Fruit fly (Drosophila melanogaster) whole organism, embryonic: Measurements from ENCODE around the gene CG32281.

Source experiments
- Atf6 ChIP-seq: fragments of 200-800 bp; sonication (Bioruptor generic); IDR thresholded peaks from 2 replicates; pipeline ENCODE4 v1.3.6; 2022; ENCODE audit warnings: missing biosample characterization, missing genetic modification characterization
- BEAF-32 ChIP-seq: fragments of 200-800 bp; sonication (Bioruptor generic); optimal IDR thresholded peaks from 3 replicates; lab custom pipeline; 2017; ENCODE audit warnings: missing biosample characterization, missing genetic modification characterization, mild to moderate bottlenecking, moderate library complexity, missing genetic modification reagents
- CG11247 ChIP-seq: fragments of 200-800 bp; sonication (Bioruptor generic); IDR thresholded peaks from 2 replicates; pipeline ENCODE4 v1.3.6; 2022; ENCODE audit warnings: missing biosample characterization, missing genetic modification characterization
- CG12391 ChIP-seq: fragments of 200-800 bp; sonication (Bioruptor generic); optimal IDR thresholded peaks from 3 replicates; lab custom pipeline; 2018; ENCODE audit warnings: missing biosample characterization, mild to moderate bottlenecking, missing genetic modification characterization, moderate library complexity
- CG13894 ChIP-seq: fragments of 200-800 bp; sonication (Bioruptor generic); optimal IDR thresholded peaks from 3 replicates; lab custom pipeline; 2018; ENCODE audit warnings: missing biosample characterization, mild to moderate bottlenecking, missing genetic modification characterization, moderate library complexity
- CG14441 ChIP-seq: fragments of 200-800 bp; sonication (Bioruptor generic); IDR thresholded peaks from 2 replicates; pipeline ENCODE4 v1.3.6; 2022; ENCODE audit warnings: missing biosample characterization, missing genetic modification characterization
- CG14710 ChIP-seq: fragments of 200-800 bp; sonication (Bioruptor generic); optimal IDR thresholded peaks from 3 replicates; lab custom pipeline; 2019; ENCODE audit warnings: missing biosample characterization, mild to moderate bottlenecking, missing genetic modification characterization, moderate library complexity
- CG15269 ChIP-seq: fragments of 200-800 bp; sonication (Bioruptor generic); optimal IDR thresholded peaks from 2 replicates; lab custom pipeline; 2018; ENCODE audit warnings: missing biosample characterization, mild to moderate bottlenecking, missing genetic modification characterization, moderate library complexity
- CG15514 ChIP-seq: fragments of 200-800 bp; sonication (Bioruptor generic); optimal IDR thresholded peaks from 3 replicates; lab custom pipeline; 2017; ENCODE audit warnings: missing biosample characterization, missing genetic modification characterization, mild to moderate bottlenecking, moderate library complexity, missing genetic modification reagents
- CG17186 ChIP-seq: fragments of 200-800 bp; sonication (Bioruptor generic); optimal IDR thresholded peaks from 3 replicates; lab custom pipeline; 2017; ENCODE audit warnings: missing biosample characterization, missing genetic modification reagents, missing genetic modification characterization
- CG2120 ChIP-seq: fragments of 200-800 bp; sonication (Bioruptor generic); optimal IDR thresholded peaks from 3 replicates; lab custom pipeline; 2016; ENCODE audit warnings: missing biosample characterization, missing genetic modification characterization
- CG2678 ChIP-seq: fragments of 200-800 bp; sonication (Bioruptor generic); optimal IDR thresholded peaks from 3 replicates; lab custom pipeline; 2019; ENCODE audit warnings: missing biosample characterization, mild to moderate bottlenecking, missing genetic modification characterization, moderate library complexity
- CG2712 ChIP-seq: fragments of 200-800 bp; optimal IDR thresholded peaks from 3 replicates; lab custom pipeline; 2019; ENCODE audit warnings: missing biosample characterization, mild to moderate bottlenecking, missing genetic modification characterization, moderate library complexity
- CG31388 ChIP-seq: fragments of 200-800 bp; sonication (Bioruptor generic); optimal IDR thresholded peaks from 2 replicates; lab custom pipeline; 2016; ENCODE audit warnings: missing biosample characterization, missing genetic modification characterization
- CG3163 ChIP-seq: fragments of 200-800 bp; sonication (Bioruptor generic); optimal IDR thresholded peaks from 3 replicates; lab custom pipeline; 2016; ENCODE audit warnings: missing biosample characterization, missing genetic modification characterization
- CG33213 ChIP-seq: fragments of 200-800 bp; sonication (Bioruptor generic); optimal IDR thresholded peaks from 3 replicates; lab custom pipeline; 2016; ENCODE audit warnings: missing biosample characterization, missing genetic modification characterization
- CG34224 ChIP-seq: fragments of 200-800 bp; sonication (Bioruptor generic); IDR thresholded peaks from 3 replicates; pipeline ENCODE4 v1.3.6; 2022; ENCODE audit warnings: missing biosample characterization, missing genetic modification characterization; ENCODE audit not compliant: partially characterized antibody
- CG3995 ChIP-seq: fragments of 200-800 bp; sonication (Bioruptor generic); optimal IDR thresholded peaks from 3 replicates; lab custom pipeline; 2016; ENCODE audit warnings: missing biosample characterization, missing genetic modification characterization
- CG4424 ChIP-seq: fragments of 200-800 bp; sonication (Bioruptor generic); optimal IDR thresholded peaks from 3 replicates; lab custom pipeline; 2016; ENCODE audit warnings: missing biosample characterization, missing genetic modification characterization
- CG6854 ChIP-seq: fragments of 200-800 bp; sonication (Bioruptor generic); optimal IDR thresholded peaks from 3 replicates; lab custom pipeline; 2017; ENCODE audit warnings: missing biosample characterization, mild to moderate bottlenecking, missing genetic modification characterization
- CG8359 ChIP-seq: fragments of 200-800 bp; sonication (Bioruptor generic); optimal IDR thresholded peaks from 2 replicates; lab custom pipeline; 2017; ENCODE audit warnings: missing biosample characterization, mild to moderate bottlenecking, missing genetic modification characterization, borderline replicate concordance
- CG8944 ChIP-seq: fragments of 200-800 bp; sonication (Bioruptor generic); optimal IDR thresholded peaks from 3 replicates; lab custom pipeline; 2016; ENCODE audit warnings: missing biosample characterization, missing genetic modification characterization
- CTCF ChIP-seq: fragments of 200-800 bp; sonication (Bioruptor generic); optimal IDR thresholded peaks from 2 replicates; lab custom pipeline; 2017; ENCODE audit warnings: missing biosample characterization, mild to moderate bottlenecking, missing genetic modification characterization, moderate library complexity
- D19A ChIP-seq: fragments of 200-800 bp; optimal IDR thresholded peaks from 3 replicates; lab custom pipeline; 2019; ENCODE audit warnings: missing biosample characterization, mild to moderate bottlenecking, missing genetic modification characterization, moderate library complexity
- Dip3 ChIP-seq: fragments of 200-800 bp; sonication (Bioruptor generic); optimal IDR thresholded peaks from 3 replicates; lab custom pipeline; 2016; ENCODE audit warnings: missing biosample characterization, missing genetic modification characterization
- H2.0 ChIP-seq: fragments of 200-800 bp; sonication (Bioruptor generic); IDR thresholded peaks from 2 replicates; pipeline ENCODE4 v1.3.6; 2022; ENCODE audit warnings: missing biosample characterization, missing genetic modification characterization
- HmgZ ChIP-seq: fragments of 200-800 bp; sonication (Bioruptor generic); optimal IDR thresholded peaks from 2 replicates; lab custom pipeline; 2018; ENCODE audit warnings: missing biosample characterization, mild to moderate bottlenecking, missing genetic modification characterization
- Hmr ChIP-seq: fragments of 200-800 bp; sonication (Bioruptor generic); optimal IDR thresholded peaks from 3 replicates; lab custom pipeline; 2017; ENCODE audit warnings: mild to moderate bottlenecking, missing biosample characterization, missing genetic modification reagents, missing genetic modification characterization
- Neu2 ChIP-seq: fragments of 200-800 bp; sonication (Bioruptor generic); optimal IDR thresholded peaks from 3 replicates; lab custom pipeline; 2016; ENCODE audit warnings: missing biosample characterization, missing genetic modification characterization, borderline replicate concordance
- Nf-YB ChIP-seq: fragments of 200-800 bp; sonication (Bioruptor generic); optimal IDR thresholded peaks from 3 replicates; lab custom pipeline; 2019; ENCODE audit warnings: missing biosample characterization, mild to moderate bottlenecking, missing genetic modification characterization, moderate library complexity
- Side ChIP-seq: fragments of 200-800 bp; sonication (Bioruptor generic); optimal IDR thresholded peaks from 2 replicates; lab custom pipeline; 2016; ENCODE audit warnings: missing biosample characterization, missing genetic modification characterization
- bcd ChIP-seq: fragments of 200-800 bp; sonication (Bioruptor generic); optimal IDR thresholded peaks from 2 replicates; lab custom pipeline; 2017; ENCODE audit warnings: missing biosample characterization, mild to moderate bottlenecking, missing genetic modification characterization
- bsh ChIP-seq, 2 experiments: fragments of 200-800 bp; sonication (Bioruptor generic); optimal IDR thresholded peaks; 2 replicates each; lab custom pipeline; 2017 to 2018; ENCODE audit warnings: mild to moderate bottlenecking in 2 of 2, missing biosample characterization in 2 of 2, missing genetic modification characterization in 2 of 2, moderate library complexity in 1 of 2
- ci ChIP-seq: fragments of 200-800 bp; sonication (Bioruptor generic); IDR thresholded peaks from 3 replicates; pipeline ENCODE4 v1.3.6; 2022; ENCODE audit warnings: missing biosample characterization, missing genetic modification characterization
- dysf ChIP-seq: fragments of 200-800 bp; sonication (Bioruptor generic); IDR thresholded peaks from 3 replicates; pipeline ENCODE4 v1.3.6; 2022; ENCODE audit warnings: missing biosample characterization, missing genetic modification characterization
- grau ChIP-seq: fragments of 200-800 bp; optimal IDR thresholded peaks from 3 replicates; lab custom pipeline; 2019; ENCODE audit warnings: missing biosample characterization, mild to moderate bottlenecking, missing genetic modification characterization, moderate library complexity
- ham ChIP-seq: fragments of 200-800 bp; sonication (Bioruptor generic); IDR thresholded peaks from 2 replicates; pipeline ENCODE4 v1.3.6; 2022; ENCODE audit warnings: missing biosample characterization, missing genetic modification characterization
- nmo ChIP-seq: fragments of 200-800 bp; sonication (Bioruptor generic); optimal IDR thresholded peaks from 2 replicates; lab custom pipeline; 2018; ENCODE audit warnings: missing biosample characterization, mild to moderate bottlenecking, missing genetic modification characterization, moderate library complexity
- pita ChIP-seq: fragments of 200-800 bp; sonication (Bioruptor generic); optimal IDR thresholded peaks from 2 replicates; lab custom pipeline; 2017; ENCODE audit warnings: missing biosample characterization, mild to moderate bottlenecking, missing genetic modification characterization
- ranshi ChIP-seq: fragments of 200-800 bp; sonication (Bioruptor generic); IDR thresholded peaks from 2 replicates; pipeline ENCODE4 v1.3.6; 2022; ENCODE audit warnings: missing biosample characterization, missing genetic modification characterization
- scrt ChIP-seq: fragments of 200-800 bp; sonication (Bioruptor generic); optimal IDR thresholded peaks from 2 replicates; lab custom pipeline; 2018; ENCODE audit warnings: missing biosample characterization, mild to moderate bottlenecking, missing genetic modification characterization, moderate library complexity
- sens ChIP-seq: fragments of 200-800 bp; sonication (Bioruptor generic); peaks from one replicate; lab custom pipeline; 2016; ENCODE audit warnings: missing biosample characterization, missing genetic modification characterization
- seq ChIP-seq: fragments of 200-800 bp; sonication (Bioruptor generic); IDR thresholded peaks from 2 replicates; pipeline ENCODE4 v1.3.6; 2022; ENCODE audit warnings: missing biosample characterization, missing genetic modification characterization
- tgo ChIP-seq: fragments of 200-800 bp; sonication (Bioruptor generic); IDR thresholded peaks from 3 replicates; pipeline ENCODE4 v1.3.6; 2022; ENCODE audit warnings: missing biosample characterization, missing genetic modification characterization
- trem ChIP-seq: fragments of 200-800 bp; optimal IDR thresholded peaks from 3 replicates; lab custom pipeline; 2019; ENCODE audit warnings: missing biosample characterization, mild to moderate bottlenecking, missing genetic modification characterization, moderate library complexity
- tx ChIP-seq: fragments of 200-800 bp; sonication (Bioruptor generic); optimal IDR thresholded peaks from 2 replicates; lab custom pipeline; 2016; ENCODE audit warnings: missing biosample characterization, missing genetic modification characterization
- zf30C ChIP-seq: fragments of 200-800 bp; sonication (Bioruptor generic); optimal IDR thresholded peaks from 3 replicates; lab custom pipeline; 2018; ENCODE audit warnings: missing biosample characterization, mild to moderate bottlenecking, missing genetic modification characterization

CG32281 gene

DNA sequence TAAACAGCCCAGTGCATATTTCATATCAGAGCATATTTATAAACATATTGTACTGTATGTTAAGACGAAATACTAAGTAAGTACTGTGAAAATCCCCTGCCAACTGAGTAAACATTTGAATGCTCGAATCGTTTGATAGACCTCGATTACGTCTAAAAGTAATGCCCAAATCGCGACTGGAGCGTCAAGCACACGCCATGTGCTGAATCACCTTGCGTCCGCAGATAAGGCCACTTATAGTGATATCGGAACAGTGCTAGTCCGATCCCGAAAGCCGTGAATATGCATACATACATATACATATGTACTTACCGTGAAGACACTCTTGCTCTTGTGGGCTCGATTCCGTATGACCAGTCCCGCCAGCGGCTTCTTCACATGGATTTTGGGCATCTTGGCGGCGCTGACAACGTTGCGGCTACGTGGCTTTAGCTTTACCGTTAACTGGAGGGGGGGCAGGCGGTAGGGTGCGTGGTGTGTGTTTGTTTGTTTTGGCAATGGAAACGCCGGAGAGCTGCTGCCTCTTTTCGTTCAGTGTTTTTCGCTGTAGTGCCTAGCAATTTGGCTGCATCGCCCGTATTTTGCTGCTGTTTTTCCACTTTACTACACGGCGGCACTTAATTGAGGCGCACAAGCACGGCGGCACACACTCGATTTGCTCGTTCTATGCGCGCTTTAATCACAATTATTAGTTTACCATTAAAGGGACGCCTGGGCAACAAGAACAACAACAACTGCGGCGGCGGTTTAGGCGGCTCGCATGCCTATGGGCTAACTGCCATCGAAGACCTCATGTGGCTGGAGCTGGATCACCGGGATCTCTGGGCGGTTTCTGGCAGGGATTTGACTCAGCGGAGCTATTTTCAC, 26.4 kb upstream of the CG32281 start (continued):
- TF ChIP-seq CG13894 (tag; lab: Kevin White, UChicago) (peak; percentile 19), CG14441 (GFP tag; lab: Robert Waterston, UW) (0 out of 2 replicates have a peak, but pooled peaks have one; percentile 12), CG3163 (no peak), bsh (GFP tag; optimal IDR thresholded peaks at IDR 0.05; lab: Kevin White, UChicago) (no peak), ci (GFP tag; lab: Robert Waterston, UW) (peak; percentile 9; the same call in 1 of the 3 replicates), seq (GFP tag; lab: Robert Waterston, UW) (no peak), CG3995 (peak; percentile 79), CG34224 (GFP tag; lab: Robert Waterston, UW) (peak; percentile 38; the same call in 1 of the 3 replicates), zf30C (GFP tag; lab: Kevin White, UChicago) (peak; percentile 62), CG31388 (GFP tag; lab: Kevin White, UChicago) (no peak), pita (GFP tag; lab: Kevin White, UChicago) (no peak), CG8944 (GFP tag; lab: Kevin White, UChicago) (no peak), Hmr (peak; percentile 16), CG14710 (no peak), HmgZ (tag; lab: Kevin White, UChicago) (peak; percentile 5)

dm6 chr3L:3143383-3143962, 25.7 kb upstream of the CG32281 start, which contains the start of the genes CG11537 and Alg2:
Gene CG11537 (minus strand): TSS chr3L:3143457.
Gene Alg2 (plus strand): TSS chr3L:3143808.
- TF ChIP-seq sens (GFP tag; lab: Kevin White, UChicago) (peak; percentile 56), CG12391 (tag; lab: Kevin White, UChicago) (peak; percentile 47), trem (tag; lab: Kevin White, UChicago) (peak; percentile 81), CG2120 (GFP tag; lab: Kevin White, UChicago) (peak; percentile 36), CG2712 (tag; lab: Kevin White, UChicago) (peak; percentile 45), Nf-YB (GFP tag; lab: Kevin White, UChicago) (peak; percentile 33), Side (GFP tag; lab: Kevin White, UChicago) (no peak), CG4424 (GFP tag; lab: Kevin White, UChicago) (peak; percentile 11), grau (peak; percentile 44), Dip3 (GFP tag; lab: Kevin White, UChicago) (no peak), Atf6 (GFP tag; lab: Robert Waterston, UW) (0 out of 2 replicates have a peak, but pooled peaks have one; percentile 32), D19A (peak; percentile 21), tgo (GFP tag; lab: Robert Waterston, UW) (no peak), CTCF (GFP tag; lab: Kevin White, UChicago) (no peak), H2.0 (0 out of 2 replicates have a peak, but pooled peaks have one; percentile 7), dysf (GFP tag; lab: Robert Waterston, UW) (peak; percentile 27; the same call in 1 of the 3 replicates), CG17186 (peak; percentile 24), nmo (GFP tag; lab: Kevin White, UChicago) (peak; percentile 26), ranshi (GFP tag; lab: Robert Waterston, UW) (no peak), CG2678 (tag; lab: Kevin White, UChicago) (peak; percentile 42), CG14710 (peak; percentile 56), CG6854 (GFP tag; lab: Kevin White, UChicago) (no peak), CG8359 (GFP tag; lab: Kevin White, UChicago) (no peak), CG33213 (GFP tag; lab: Kevin White, UChicago) (no peak), Neu2 (GFP tag; lab: Kevin White, UChicago) (no peak), BEAF-32 (GFP tag; lab: Kevin White, UChicago) (peak; percentile 22), scrt (GFP tag; lab: Kevin White, UChicago) (peak; percentile 56), CG15269 (tag; lab: Kevin White, UChicago) (peak; percentile 26), CG15514 (peak; percentile 35), CG11247 (GFP tag; lab: Robert Waterston, UW) (peak; percentile 36; the same call in 1 of the 2 replicates), ham (GFP tag; lab: Robert Waterston, UW) (no peak), tx (GFP tag; lab: Kevin White, UChicago) (no peak), bcd (peak; percentile 15)
